Worm (Caenorhabditis elegans) whole organism, mixed stage, embryonic: ENCODE results near the gene ins-12.

Source experiments
- M03D4.4 ChIP-seq: sonication (generic microtip); optimal IDR thresholded peaks from 2 replicates; lab custom pipeline; 2017; ENCODE audit warnings: mild to moderate bottlenecking, missing genetic modification characterization, missing compliant biosample characterization
- blmp-1 ChIP-seq: fragments of 150-350 bp; optimal IDR thresholded peaks from 2 replicates; lab custom pipeline; 2014; ENCODE audit warnings: missing biosample characterization, missing genetic modification characterization
- ceh-43 ChIP-seq: fragments of 200-800 bp; sonication (Bioruptor generic); optimal IDR thresholded peaks from 2 replicates; lab custom pipeline; 2018; ENCODE audit warnings: mild to moderate bottlenecking, missing genetic modification characterization, moderate library complexity, missing compliant biosample characterization
- ceh-83 ChIP-seq: fragments of 200-800 bp; sonication (Bioruptor generic); optimal IDR thresholded peaks from 2 replicates; lab custom pipeline; 2018; ENCODE audit warnings: mild to moderate bottlenecking, missing genetic modification characterization, missing compliant biosample characterization
- ces-1 ChIP-seq: fragments of 150-350 bp; optimal IDR thresholded peaks from 2 replicates; lab custom pipeline; 2014; ENCODE audit warnings: missing biosample characterization, missing genetic modification reagents, missing genetic modification characterization
- cnd-1 ChIP-seq: fragments of 200-800 bp; sonication (Bioruptor generic); optimal IDR thresholded peaks from 2 replicates; lab custom pipeline; 2018; ENCODE audit warnings: mild to moderate bottlenecking, missing genetic modification characterization, missing compliant biosample characterization
- drap-1 ChIP-seq: fragments of 200-800 bp; sonication (Bioruptor generic); optimal IDR thresholded peaks from 3 replicates; lab custom pipeline; 2018; ENCODE audit warnings: mild to moderate bottlenecking, missing genetic modification characterization, missing compliant biosample characterization
- elt-1 ChIP-seq: sonication (generic microtip); optimal IDR thresholded peaks from 2 replicates; lab custom pipeline; 2017; ENCODE audit warnings: missing genetic modification characterization, mild to moderate bottlenecking, missing compliant biosample characterization, antibody characterized with exemption, moderate library complexity, borderline replicate concordance; ENCODE audit not compliant: insufficient read depth
- flh-1 ChIP-seq: fragments of 200-800 bp; sonication (Bioruptor generic); optimal IDR thresholded peaks from 2 replicates; lab custom pipeline; 2018; ENCODE audit warnings: mild to moderate bottlenecking, missing genetic modification characterization, moderate library complexity, missing compliant biosample characterization
- ham-2 ChIP-seq: fragments of 200-800 bp; sonication (Bioruptor generic); optimal IDR thresholded peaks from 2 replicates; lab custom pipeline; 2018; ENCODE audit warnings: mild to moderate bottlenecking, missing genetic modification characterization, missing compliant biosample characterization
- hlh-1 ChIP-seq: fragments of 150-350 bp; optimal IDR thresholded peaks from 2 replicates; lab custom pipeline; 2014; ENCODE audit warnings: missing biosample characterization, missing genetic modification reagents, missing genetic modification characterization
- lin-13 ChIP-seq: fragments of 150-350 bp; optimal IDR thresholded peaks from 2 replicates; lab custom pipeline; 2014; ENCODE audit warnings: missing biosample characterization, missing genetic modification characterization
- lin-32 ChIP-seq: fragments of 200-800 bp; sonication (Bioruptor generic); optimal IDR thresholded peaks from 2 replicates; lab custom pipeline; 2018; ENCODE audit warnings: mild to moderate bottlenecking, missing genetic modification characterization, missing compliant biosample characterization
- lsy-2 ChIP-seq: fragments of 150-350 bp; optimal IDR thresholded peaks from 2 replicates; lab custom pipeline; 2014; ENCODE audit warnings: missing biosample characterization, missing genetic modification characterization
- mab-5 ChIP-seq: fragments of 150-350 bp; optimal IDR thresholded peaks from 2 replicates; lab custom pipeline; 2014; ENCODE audit warnings: missing biosample characterization, missing genetic modification characterization
- mep-1 ChIP-seq: fragments of 150-350 bp; optimal IDR thresholded peaks from 2 replicates; lab custom pipeline; 2017; ENCODE audit warnings: missing biosample characterization, missing genetic modification reagents, missing genetic modification characterization, inconsistent platforms
- mls-2 ChIP-seq: sonication (generic microtip); optimal IDR thresholded peaks from 2 replicates; lab custom pipeline; 2016; ENCODE audit warnings: mild to moderate bottlenecking, missing genetic modification characterization, moderate library complexity, missing compliant biosample characterization
- nhr-12 ChIP-seq: fragments of 150-350 bp; optimal IDR thresholded peaks from 2 replicates; lab custom pipeline; 2014; ENCODE audit warnings: missing biosample characterization, missing genetic modification characterization
- nhr-2 ChIP-seq: fragments of 150-350 bp; optimal IDR thresholded peaks from 2 replicates; lab custom pipeline; 2014; ENCODE audit warnings: missing biosample characterization, missing genetic modification characterization
- nhr-28 ChIP-seq: fragments of 150-350 bp; optimal IDR thresholded peaks from 2 replicates; lab custom pipeline; 2014; ENCODE audit warnings: missing biosample characterization, missing genetic modification characterization
- nhr-76 ChIP-seq: sonication (generic microtip); optimal IDR thresholded peaks from 2 replicates; lab custom pipeline; 2017; ENCODE audit warnings: missing biosample characterization, missing genetic modification characterization
- sem-2 ChIP-seq: fragments of 200-800 bp; sonication (Bioruptor generic); optimal IDR thresholded peaks from 2 replicates; lab custom pipeline; 2018; ENCODE audit warnings: mild to moderate bottlenecking, missing genetic modification characterization, missing compliant biosample characterization
- unc-120 ChIP-seq: sonication (generic microtip); optimal IDR thresholded peaks from 2 replicates; lab custom pipeline; 2017; ENCODE audit warnings: missing genetic modification characterization, missing compliant biosample characterization; ENCODE audit not compliant: poor library complexity, severe bottlenecking
- ztf-11 ChIP-seq: fragments of 150-350 bp; optimal IDR thresholded peaks from 2 replicates; lab custom pipeline; 2014; ENCODE audit warnings: missing biosample characterization, missing genetic modification characterization

ins-12 gene

DNA sequence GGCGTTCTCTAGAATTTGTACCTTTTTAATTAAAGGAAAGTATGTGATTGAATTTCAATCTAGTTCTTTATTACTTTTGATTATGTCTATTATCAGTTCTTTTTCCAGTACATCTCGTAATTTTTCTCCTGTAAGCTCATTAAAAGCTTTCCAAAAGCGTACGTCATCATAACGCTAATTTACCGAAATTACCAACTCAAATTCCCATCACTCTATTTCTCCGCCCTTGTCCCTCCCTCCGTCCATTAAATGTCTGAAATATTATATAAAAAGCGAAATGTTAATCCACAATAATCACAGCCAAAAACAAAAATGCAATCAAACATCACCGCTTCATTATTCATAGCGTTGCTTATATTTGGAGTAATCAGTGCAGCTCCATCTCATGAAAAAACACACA, at the start of gene ins-12:
Gene ins-12 (plus strand): TSS at position 301 of the 400 bp plus-strand sequence.
- no peak for TF ChIP-seq drap-1 (GFP tag; lab: Kevin White, UChicago)

DNA sequence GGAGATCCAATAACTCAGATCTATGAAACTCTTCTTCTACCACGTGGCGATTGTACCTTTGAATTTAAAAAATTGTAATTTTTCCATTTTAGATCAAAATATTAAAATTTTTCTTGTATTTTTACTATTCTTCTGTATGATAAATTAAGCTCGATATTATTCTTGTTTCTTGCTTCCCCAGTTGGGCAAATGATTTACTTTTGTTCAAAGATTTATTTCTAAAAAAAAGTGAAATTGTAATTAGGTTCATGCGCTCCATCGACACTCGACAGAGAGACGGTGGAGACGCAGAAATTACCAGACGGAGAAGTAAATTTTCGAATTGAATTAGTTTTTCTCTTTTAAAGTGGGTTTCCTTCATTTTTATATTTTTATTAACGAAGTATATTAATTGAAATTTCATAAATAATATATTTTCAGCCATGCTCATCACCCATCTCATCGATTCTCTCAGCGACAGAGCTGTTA, 48.6 kb upstream of the ins-12 start, which contains the start of gene npp-24:
Gene npp-24 (plus strand): TSS at position 51 of the 468 bp plus-strand sequence.
- TF ChIP-seq nhr-28 (tag; lab: Kevin White, UChicago) (no peak), sem-2 (GFP tag; lab: Kevin White, UChicago) (no peak), drap-1 (GFP tag; lab: Kevin White, UChicago) (no peak), ces-1 (GFP tag; lab: Kevin White, UChicago) (peak; percentile 79), lin-13 (tag; lab: Kevin White, UChicago) (no peak), ztf-11 (tag; lab: Kevin White, UChicago) (no peak), blmp-1 (peak; percentile 3)

DNA sequence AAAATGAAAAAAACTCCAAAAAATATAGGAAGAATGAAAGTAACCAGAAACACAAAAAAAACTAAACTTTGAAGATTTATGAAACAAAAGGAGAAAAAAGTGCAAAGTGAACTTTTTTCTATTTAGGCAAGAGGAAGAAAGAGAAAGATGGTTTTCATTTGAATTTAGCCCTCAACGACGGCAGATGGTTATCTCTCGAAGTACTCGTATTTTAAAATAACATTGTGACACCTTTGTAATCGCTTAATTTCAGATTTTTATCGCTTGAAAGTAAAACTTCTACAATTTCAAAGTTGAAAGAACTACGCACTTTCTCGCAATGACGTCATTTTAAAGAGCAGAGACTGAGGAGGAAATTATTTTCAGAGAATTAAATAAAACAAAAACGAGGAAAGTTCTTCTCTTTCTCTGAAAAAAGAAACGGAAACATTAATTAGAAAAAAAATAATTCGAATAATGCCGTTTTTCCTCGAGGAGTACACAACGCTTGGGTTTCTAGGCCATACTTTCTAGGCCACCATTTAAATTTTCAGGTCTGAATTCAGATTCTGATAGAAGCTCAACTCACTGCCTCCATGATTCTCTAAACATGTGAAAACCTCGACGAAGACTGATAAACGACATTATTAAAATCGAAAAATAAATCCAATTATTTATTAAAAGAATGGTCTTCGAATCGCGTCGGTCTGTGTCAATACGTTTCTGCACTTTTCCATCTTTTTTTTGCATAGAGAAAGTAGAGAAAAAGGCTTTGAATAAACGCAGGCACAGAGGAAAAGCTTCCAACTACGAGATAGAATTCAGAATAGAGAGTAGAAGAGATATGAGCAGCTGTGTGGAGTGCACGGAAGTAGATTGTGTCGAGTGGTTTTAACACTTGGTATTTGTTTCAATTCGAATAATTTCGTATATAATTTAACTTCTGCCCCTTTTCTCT, 42.7 kb upstream of the ins-12 start:
- TF ChIP-seq hlh-1 (peak; percentile 86), nhr-2 (tag; lab: Kevin White, UChicago) (no peak), unc-120 (peak; percentile 2), ces-1 (GFP tag; lab: Kevin White, UChicago) (peak; percentile 67), mep-1 (tag; lab: Kevin White, UChicago) (no peak), ham-2 (no peak)

DNA sequence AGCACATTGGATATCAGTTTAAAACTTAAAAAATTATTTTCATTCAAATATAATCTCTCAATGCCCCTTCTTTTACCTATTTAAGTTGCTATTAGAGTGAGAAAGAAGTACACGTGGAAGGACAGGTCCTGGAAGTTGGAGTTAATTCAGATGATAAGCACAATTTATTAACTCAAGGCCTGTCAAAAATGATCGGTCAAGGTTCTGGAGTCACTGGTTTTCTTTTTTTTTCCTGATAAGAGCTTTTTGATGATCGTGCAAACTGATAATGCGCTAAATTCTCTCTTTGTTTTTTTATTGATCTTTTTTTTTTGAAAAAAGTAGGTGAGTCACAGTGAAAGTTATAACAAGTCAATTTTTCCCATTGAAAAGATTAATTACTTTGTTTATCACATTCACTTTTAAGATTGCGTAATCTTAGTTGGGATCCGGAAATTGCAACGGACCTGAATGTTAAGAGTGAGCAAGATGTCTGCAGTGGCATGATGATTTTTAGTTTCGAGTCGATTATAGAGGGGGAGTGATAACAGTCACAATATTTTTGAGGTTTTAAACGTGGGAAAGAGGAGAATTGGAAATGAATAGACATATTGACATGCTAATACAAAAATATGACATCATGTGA, 41.8 kb upstream of the ins-12 start:
- TF ChIP-seq ham-2 = no peak
- no peak for TF ChIP-seq M03D4.4 (tag; lab: Kevin White, UChicago)
- no peak for TF ChIP-seq nhr-28 (tag; lab: Kevin White, UChicago)
- no peak for TF ChIP-seq ceh-83
- no peak for TF ChIP-seq ceh-43 (GFP tag; lab: Kevin White, UChicago)
- no peak for TF ChIP-seq lsy-2 (tag; lab: Kevin White, UChicago)
- TF ChIP-seq lin-32 (GFP tag; lab: Kevin White, UChicago) = no peak
- TF ChIP-seq, all 35 proteins: peak for 0

DNA sequence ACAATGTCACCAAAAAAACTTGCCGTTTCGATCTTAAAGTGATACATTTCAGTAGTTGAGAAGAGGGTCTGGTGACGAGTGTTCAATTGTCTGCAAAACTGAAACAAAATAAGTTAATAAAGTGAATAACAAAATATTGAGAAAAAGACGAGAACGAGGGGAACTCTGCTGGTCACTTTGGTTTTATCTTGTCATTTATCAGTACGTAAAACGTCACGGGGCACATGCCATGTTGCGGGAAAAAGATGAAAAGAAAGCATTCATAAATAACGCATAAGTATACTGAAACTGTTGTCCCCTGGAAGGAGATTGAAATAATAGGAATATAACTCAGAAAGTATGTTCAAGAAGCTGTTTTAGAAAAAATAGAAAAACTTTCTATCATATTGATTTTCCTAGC, 39.6 kb upstream of the ins-12 start, which contains the start of gene sahd-1:
Gene sahd-1 (minus strand): TSS at position 100 of the 400 bp plus-strand sequence.
- no peak for TF ChIP-seq blmp-1
- TF ChIP-seq lsy-2 (tag; lab: Kevin White, UChicago) = no peak
- TF ChIP-seq ces-1 (GFP tag; lab: Kevin White, UChicago) = no peak
- no peak for TF ChIP-seq flh-1 (GFP tag; lab: Kevin White, UChicago)

DNA sequence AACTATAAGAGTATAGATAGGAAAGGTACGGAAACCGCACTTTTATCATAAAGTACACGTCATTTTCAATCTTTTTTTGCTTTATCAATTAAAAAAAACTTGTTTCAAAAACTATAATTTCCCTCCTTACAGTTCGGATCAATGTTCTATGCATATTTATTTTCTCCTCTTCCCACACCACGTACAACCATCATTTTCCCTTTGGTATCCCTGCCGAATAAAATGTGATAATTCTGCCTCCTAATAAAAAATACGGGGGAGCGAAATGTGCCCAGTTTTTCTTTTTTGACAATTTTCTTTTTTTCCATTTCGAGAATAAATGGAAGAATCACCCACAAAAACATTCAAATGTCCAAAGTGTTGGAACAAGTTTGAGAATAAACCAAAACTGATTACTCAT, 38.9 kb upstream of the ins-12 start, which contains the start of gene ZK177.3:
Gene ZK177.3 (plus strand): TSS at position 301 of the 400 bp plus-strand sequence.
- TF ChIP-seq nhr-76 (no peak), mls-2 (tag; lab: Kevin White, UChicago) (no peak), ceh-43 (GFP tag; lab: Kevin White, UChicago) (no peak), elt-1 (tag; lab: Kevin White, UChicago) (no peak), cnd-1 (no peak), lin-32 (GFP tag; lab: Kevin White, UChicago) (no peak), mep-1 (tag; lab: Kevin White, UChicago) (no peak), ztf-11 (tag; lab: Kevin White, UChicago) (no peak)
- TF ChIP-seq, all 35 proteins: peak for 0

DNA sequence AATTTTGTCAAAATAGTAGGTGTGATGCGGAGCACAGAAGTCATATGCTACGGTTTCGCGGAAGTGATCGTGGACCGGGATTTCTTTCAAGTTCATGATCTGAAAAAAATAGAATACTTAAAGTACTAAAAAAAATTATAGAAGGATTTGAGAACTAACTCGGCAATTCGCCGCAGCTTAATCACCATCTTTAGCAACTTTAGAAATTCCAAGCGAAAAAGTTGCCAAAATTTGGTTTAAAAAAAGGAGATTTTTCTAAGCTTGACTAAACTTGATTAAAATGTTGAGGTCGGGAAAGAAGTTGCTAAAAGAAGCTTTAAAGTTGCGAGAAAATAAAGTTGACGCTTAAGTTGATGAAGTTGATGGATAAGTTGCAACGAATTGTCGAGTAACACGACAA, 36.8 kb upstream of the ins-12 start, which contains the start of gene ZK177.9:
Gene ZK177.9 (minus strand): TSS at position 101 of the 400 bp plus-strand sequence.
- TF ChIP-seq drap-1 (GFP tag; lab: Kevin White, UChicago) (no peak), mab-5 (tag; lab: Kevin White, UChicago) (no peak), nhr-12 (tag; lab: Kevin White, UChicago) (no peak), ceh-43 (GFP tag; lab: Kevin White, UChicago) (no peak)
- TF ChIP-seq, all 35 proteins: peak for 0
